Worm (Caenorhabditis elegans): Measurements from ENCODE around the gene C06H2.2.

The C06H2.2 gene

DNA sequence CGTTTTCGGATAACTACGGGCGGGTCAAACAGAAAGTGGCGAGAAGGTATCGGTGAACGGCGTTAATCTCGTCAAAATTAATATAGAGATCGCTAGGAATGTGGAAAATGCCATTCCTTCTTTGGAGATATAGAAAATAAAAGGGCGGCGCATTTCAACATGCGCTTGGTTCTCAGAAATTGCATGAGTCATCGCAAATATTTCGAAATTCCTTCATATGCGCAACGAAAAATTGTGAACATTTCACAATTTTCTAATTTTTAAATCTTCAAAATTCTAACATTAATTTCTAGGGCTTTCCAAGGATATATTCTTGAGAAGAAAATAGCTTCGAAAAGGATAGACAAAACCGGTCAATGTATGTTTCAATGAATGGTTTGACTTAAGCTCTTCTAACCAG lies 46.1 kb upstream of the C06H2.2 start:
- TF ChIP-seq ahr-1 (tag; optimal IDR thresholded peaks at IDR 0.05) (no peak), unc-42 (tag; optimal IDR thresholded peaks at IDR 0.05) (no peak), elt-2 (tag; optimal IDR thresholded peaks at IDR 0.05) (no peak), pag-3 (tag; optimal IDR thresholded peaks at IDR 0.05; ENCODE audit: borderline replicate concordance) (no peak), elt-4 (tag; optimal IDR thresholded peaks at IDR 0.05) (no peak), hlh-15 (tag; optimal IDR thresholded peaks at IDR 0.05) (no peak), pha-4 (tag; optimal IDR thresholded peaks at IDR 0.05) (no peak), odd-2 (tag; optimal IDR thresholded peaks at IDR 0.05) (no peak), pat-9 (tag; optimal IDR thresholded peaks at IDR 0.05) (no peak), pha-2 (tag; optimal IDR thresholded peaks at IDR 0.05) (no peak)

DNA sequence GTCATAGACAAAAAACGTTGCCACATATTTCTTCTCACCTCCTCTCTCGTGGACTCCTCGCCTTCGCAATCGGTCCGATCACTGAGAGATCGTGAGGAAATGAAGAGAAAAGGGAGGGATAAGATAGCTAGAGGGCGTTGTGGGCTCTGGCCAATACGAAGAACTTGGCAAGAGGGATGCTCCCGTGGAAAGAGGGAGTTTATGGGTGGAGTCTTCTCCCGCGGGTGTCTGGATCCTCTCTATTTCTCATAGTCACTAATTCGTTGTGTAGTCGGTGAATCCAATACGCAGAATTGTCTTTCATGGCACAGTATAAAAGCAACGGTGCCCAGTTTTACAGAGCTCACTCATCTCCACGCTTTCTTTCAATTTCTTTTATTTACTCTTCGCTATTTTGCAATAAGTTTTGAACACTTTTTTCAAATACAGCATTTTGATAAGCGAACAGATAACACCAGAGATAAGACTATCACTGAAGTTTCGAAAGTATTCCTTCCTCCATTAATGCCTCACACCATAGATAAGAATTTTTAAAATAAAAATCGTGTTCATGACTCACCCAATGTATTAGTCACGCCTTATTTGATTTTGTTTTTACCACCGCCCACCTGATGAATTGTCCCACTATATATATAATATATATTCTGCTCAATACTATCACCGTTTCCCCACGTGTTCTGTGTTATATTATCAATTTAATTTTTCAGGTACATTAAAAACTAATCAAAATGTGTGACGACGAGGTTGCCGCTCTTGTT lies 44.5 kb upstream of the C06H2.2 start, which contains the start of gene act-1:
Gene act-1 (plus strand): TSS at position 708 of the 758 bp plus-strand sequence.
- peak; percentile 14 for TF ChIP-seq sdc-2 (tag; optimal IDR thresholded peaks at IDR 0.05)
- peak; percentile 84 for TF ChIP-seq ceh-18 (tag; optimal IDR thresholded peaks at IDR 0.05)
- TF ChIP-seq ref-2 (tag; optimal IDR thresholded peaks at IDR 0.05), result peak; percentile 56
- TF ChIP-seq eyg-1 (tag; optimal IDR thresholded peaks at IDR 0.05), result no peak
- TF ChIP-seq ahr-1 (tag; optimal IDR thresholded peaks at IDR 0.05), result no peak
- TF ChIP-seq fkh-10 (GFP tag; optimal IDR thresholded peaks at IDR 0.05), result no peak
- peak; percentile 55 for TF ChIP-seq ceh-31 (tag; optimal IDR thresholded peaks at IDR 0.05)
- peak; percentile 47 for TF ChIP-seq rnt-1 (tag; optimal IDR thresholded peaks at IDR 0.05)
- no peak for TF ChIP-seq dve-1 (tag; optimal IDR thresholded peaks at IDR 0.05)
- TF ChIP-seq Y22D7AL.16 (tag; optimal IDR thresholded peaks at IDR 0.05), result no peak
- no peak for TF ChIP-seq ztf-16 (tag; optimal IDR thresholded peaks at IDR 0.05)
- no peak for TF ChIP-seq lin-11 (tag; optimal IDR thresholded peaks at IDR 0.05)
- no peak for TF ChIP-seq fax-1 (tag; optimal IDR thresholded peaks at IDR 0.05)
- TF ChIP-seq ceh-22 (tag; optimal IDR thresholded peaks at IDR 0.05), result no peak
- peak; percentile 69 for TF ChIP-seq ceh-34 (tag; optimal IDR thresholded peaks at IDR 0.05)
- TF ChIP-seq gmeb-2 (tag; optimal IDR thresholded peaks at IDR 0.05), result no peak
- TF ChIP-seq sox-2 (GFP tag; IDR thresholded peaks at IDR 0.05), result no peak
- peak; percentile 67 for TF ChIP-seq unc-55 (GFP tag; optimal IDR thresholded peaks at IDR 0.05)
- TF ChIP-seq npax-4 (tag; optimal IDR thresholded peaks at IDR 0.05), result no peak
- TF ChIP-seq hlh-8 (tag; optimal IDR thresholded peaks at IDR 0.05), result no peak
- no peak for TF ChIP-seq sox-4 (tag; optimal IDR thresholded peaks at IDR 0.05)
- no peak for TF ChIP-seq dmd-4 (tag; optimal IDR thresholded peaks at IDR 0.05; ENCODE audit: borderline replicate concordance)
- TF ChIP-seq F13H6.1 (tag; optimal IDR thresholded peaks at IDR 0.05), result no peak
- TF ChIP-seq syd-9 (tag; optimal IDR thresholded peaks at IDR 0.05), result peak; percentile 13
- TF ChIP-seq elt-2 (tag; optimal IDR thresholded peaks at IDR 0.05), result peak; percentile 95
- peak; percentile 88 for TF ChIP-seq nfya-1 (tag; optimal IDR thresholded peaks at IDR 0.05)
- TF ChIP-seq fkh-6 (tag; optimal IDR thresholded peaks at IDR 0.05), result peak; percentile 14
- TF ChIP-seq pha-2 (tag; optimal IDR thresholded peaks at IDR 0.05), result no peak
- TF ChIP-seq tbx-2 (tag; optimal IDR thresholded peaks at IDR 0.05), result peak; percentile 5

- TF ChIP-seq ceh-34 (tag; optimal IDR thresholded peaks at IDR 0.05) (peak; percentile 54), tbx-2 (tag; optimal IDR thresholded peaks at IDR 0.05) (peak; percentile 67), ceh-31 (tag; optimal IDR thresholded peaks at IDR 0.05) (peak; percentile 16), pat-9 (tag; optimal IDR thresholded peaks at IDR 0.05) (peak; percentile 5), unc-3 (GFP tag; conservative IDR thresholded peaks at IDR 0.05) (no peak), unc-3 (tag; optimal IDR thresholded peaks at IDR 0.05) (no peak), ceh-18 (tag; optimal IDR thresholded peaks at IDR 0.05) (peak; percentile 94), rnt-1 (tag; optimal IDR thresholded peaks at IDR 0.05) (peak; percentile 76), nfya-1 (tag; optimal IDR thresholded peaks at IDR 0.05) (peak; percentile 61), pros-1 (tag; optimal IDR thresholded peaks at IDR 0.05) (no peak), hlh-8 (tag; optimal IDR thresholded peaks at IDR 0.05) (peak; percentile 45), ceh-9 (tag; optimal IDR thresholded peaks at IDR 0.05) (no peak), sox-2 (GFP tag; IDR thresholded peaks at IDR 0.05) (no peak), dmd-4 (tag; optimal IDR thresholded peaks at IDR 0.05; ENCODE audit: borderline replicate concordance) (peak; percentile 7)
Observed at ce11 chrV:11082475-11082874, 42.5 kb upstream of the C06H2.2 start.
